Fruit fly (Drosophila melanogaster): ENCODE results near the gene bip1.
A peak's percentile ranks its signal among the peaks of the same experiment; 100 is the strongest.

bip1 gene

DNA sequence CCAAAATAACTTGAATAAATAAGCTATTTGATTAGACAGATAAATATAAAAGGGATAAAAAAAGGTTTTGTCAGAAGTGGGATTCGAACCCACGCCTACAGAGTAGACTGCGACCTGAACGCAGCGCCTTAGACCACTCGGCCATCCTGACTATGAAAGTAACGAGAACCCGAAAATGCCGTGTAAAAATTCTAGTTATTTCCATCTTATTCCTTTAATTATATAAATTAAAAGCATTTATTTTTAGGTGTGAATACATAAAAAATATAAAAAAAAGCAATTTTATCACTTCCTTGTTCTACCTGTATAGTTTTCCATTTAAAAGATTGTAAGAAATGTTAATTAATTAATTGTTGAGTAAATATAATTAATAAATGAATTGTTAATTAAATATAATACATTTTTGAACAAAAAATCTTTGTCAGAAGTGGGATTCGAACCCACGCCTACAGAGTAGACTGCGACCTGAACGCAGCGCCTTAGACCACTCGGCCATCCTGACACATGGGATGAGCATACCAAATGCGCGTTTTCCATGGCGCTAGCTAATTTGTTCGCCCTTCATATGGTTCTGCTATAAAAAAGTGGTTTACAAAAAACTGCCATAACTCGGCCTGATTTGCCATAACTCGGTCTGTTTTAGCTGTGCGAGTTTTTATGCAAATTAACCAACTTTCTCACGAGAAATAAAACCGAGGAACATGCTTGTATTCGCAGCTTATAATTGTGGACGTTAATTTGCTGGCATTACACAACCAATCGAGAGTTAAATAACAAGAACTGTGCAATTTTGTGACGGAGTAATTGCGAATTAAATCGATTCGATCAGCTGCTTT lies 7.3 kb upstream of the bip1 start (continued):
- TF ChIP-seq otp (GFP tag; IDR thresholded peaks at IDR 0.05) (peak; percentile 62; the same call in 2 of the 3 replicates), Dek (tag; optimal IDR thresholded peaks at IDR 0.05) (no peak), CG13424 (tag; optimal IDR thresholded peaks at IDR 0.05) (peak; percentile 4), CG17829 (tag; optimal IDR thresholded peaks at IDR 0.05) (peak; percentile 3), CG14860 (GFP tag; IDR thresholded peaks at IDR 0.05; ENCODE audit: partially characterized antibody) (peak; percentile 89), vnd (GFP tag; IDR thresholded peaks at IDR 0.05; ENCODE audit: partially characterized antibody) (peak; percentile 64; the same call in 2 of the 3 replicates), CG4707 (GFP tag; optimal IDR thresholded peaks at IDR 0.05) (peak; percentile 44), Sox100B (GFP tag; optimal IDR thresholded peaks at IDR 0.05) (peak; percentile 16), Bdp1 (GFP tag; optimal IDR thresholded peaks at IDR 0.05) (peak; percentile 99), CG33557 (GFP tag; optimal IDR thresholded peaks at IDR 0.05) (peak; percentile 6), Vsx1 (GFP tag; optimal IDR thresholded peaks at IDR 0.05) (peak; percentile 12), CTCF (GFP tag; optimal IDR thresholded peaks at IDR 0.05) (peak; percentile 9), sens (GFP tag) (peak; percentile 57), CG16863 (GFP tag; optimal IDR thresholded peaks at IDR 0.05) (no peak), vvl (GFP tag; IDR thresholded peaks at IDR 0.05) (peak; percentile 75; the same call in 1 of the 2 replicates), bsh (GFP tag; optimal IDR thresholded peaks at IDR 0.05) (peak in 1 of 2 experiments; percentile 14), sd (tag; optimal IDR thresholded peaks at IDR 0.05) (peak; percentile 13), hth (optimal IDR thresholded peaks at IDR 0.05) (no peak), HLHmδ (GFP tag; optimal IDR thresholded peaks at IDR 0.05) (peak; percentile 40), ato (GFP tag; IDR thresholded peaks at IDR 0.05; ENCODE audit: partially characterized antibody) (peak; percentile 85), Pdp1 (GFP tag; optimal IDR thresholded peaks at IDR 0.05) (peak in 1 of 2 experiments; percentile 30), Asciz (GFP tag; optimal IDR thresholded peaks at IDR 0.05) (peak; percentile 41), onecut (GFP tag; IDR thresholded peaks at IDR 0.05) (peak; percentile 32; the same call in 1 of the 2 replicates), abd-A (tag; optimal IDR thresholded peaks at IDR 0.05) (peak; percentile 79), CG14710 (tag; optimal IDR thresholded peaks at IDR 0.05) (peak; percentile 11), CG6791 (GFP tag; IDR thresholded peaks at IDR 0.05; ENCODE audit: partially characterized antibody) (peak; percentile 96), CG2678 (tag; optimal IDR thresholded peaks at IDR 0.05) (peak; percentile 26), grau (tag; optimal IDR thresholded peaks at IDR 0.05) (peak; percentile 18), Scr (GFP tag; IDR thresholded peaks at IDR 0.05; ENCODE audit: partially characterized antibody) (peak; percentile 80), CG12155 (GFP tag; optimal IDR thresholded peaks at IDR 0.05) (peak; percentile 91), CG2199 (GFP tag; IDR thresholded peaks at IDR 0.05) (0 out of 3 replicates have a peak, but pooled peaks have one; percentile 41), CG13894 (tag; optimal IDR thresholded peaks at IDR 0.05) (no peak), tap (tag; optimal IDR thresholded peaks at IDR 0.05) (peak; percentile 2), Hr51 (GFP tag; optimal IDR thresholded peaks at IDR 0.05) (peak in 1 of 2 experiments; percentile 13), CG1792 (GFP tag; optimal IDR thresholded peaks at IDR 0.05) (no peak), Fer1 (GFP tag; optimal IDR thresholded peaks at IDR 0.05) (peak; percentile 7), CG16813 (GFP tag; IDR thresholded peaks at IDR 0.05; ENCODE audit: partially characterized antibody) (peak; percentile 92), mld (GFP tag; IDR thresholded peaks at IDR 0.05; ENCODE audit: partially characterized antibody) (peak; percentile 90), CG7745 (tag; optimal IDR thresholded peaks at IDR 0.05) (peak; percentile 100), sqz (GFP tag; optimal IDR thresholded peaks at IDR 0.05) (peak; percentile 82), eve (GFP tag; optimal IDR thresholded peaks at IDR 0.05) (peak in 1 of 2 experiments; percentile 77), CG11504 (tag; optimal IDR thresholded peaks at IDR 0.05) (peak; percentile 10), CG15601 (tag; optimal IDR thresholded peaks at IDR 0.05) (peak; percentile 16), Ravus (GFP tag; IDR thresholded peaks at IDR 0.05) (no peak), CG17328 (GFP tag; IDR thresholded peaks at IDR 0.05) (peak; percentile 43), kni (GFP tag; optimal IDR thresholded peaks at IDR 0.05) (peak; percentile 40), CG12299 (tag; optimal IDR thresholded peaks at IDR 0.05) (no peak)
